Fruit fly (Drosophila melanogaster) whole organism, embryonic: ENCODE measurements around the gene Pp1-87B.
A peak's percentile ranks its signal among the peaks of the same experiment; 100 is the strongest.

Experiments
- B-H2 ChIP-seq: fragments of 200-800 bp; sonication (Bioruptor generic); optimal IDR thresholded peaks from 2 replicates; lab custom pipeline; 2018; ENCODE audit warnings: missing biosample characterization, mild to moderate bottlenecking, missing genetic modification characterization
- C15 ChIP-seq: fragments of 200-800 bp; sonication (Bioruptor generic); IDR thresholded peaks from 3 replicates; pipeline ENCODE4 v1.3.6; 2022; ENCODE audit warnings: missing biosample characterization, missing genetic modification characterization
- CG10147 ChIP-seq: fragments of 200-800 bp; sonication (Bioruptor generic); optimal IDR thresholded peaks from 2 replicates; lab custom pipeline; 2019; ENCODE audit warnings: missing biosample characterization, mild to moderate bottlenecking, missing genetic modification characterization, moderate library complexity
- CG12071 ChIP-seq: fragments of 200-800 bp; sonication (Bioruptor generic); optimal IDR thresholded peaks from 3 replicates; lab custom pipeline; 2018; ENCODE audit warnings: missing biosample characterization, mild to moderate bottlenecking, missing genetic modification characterization
- CG12659 ChIP-seq: fragments of 200-800 bp; sonication (Bioruptor generic); optimal IDR thresholded peaks from 3 replicates; lab custom pipeline; 2017; ENCODE audit warnings: mild to moderate bottlenecking, missing biosample characterization, missing genetic modification reagents, missing genetic modification characterization
- CG13894 ChIP-seq: fragments of 200-800 bp; sonication (Bioruptor generic); optimal IDR thresholded peaks from 3 replicates; lab custom pipeline; 2018; ENCODE audit warnings: missing biosample characterization, mild to moderate bottlenecking, missing genetic modification characterization, moderate library complexity
- CG17802 ChIP-seq: fragments of 200-800 bp; sonication (Bioruptor generic); optimal IDR thresholded peaks from 2 replicates; lab custom pipeline; 2018; ENCODE audit warnings: missing biosample characterization, mild to moderate bottlenecking, missing genetic modification characterization, moderate library complexity
- CG17829 ChIP-seq: fragments of 200-800 bp; optimal IDR thresholded peaks from 2 replicates; lab custom pipeline; 2019; ENCODE audit warnings: missing biosample characterization, mild to moderate bottlenecking, missing genetic modification characterization, moderate library complexity
- CG2116 ChIP-seq: fragments of 200-800 bp; sonication (Bioruptor generic); optimal IDR thresholded peaks from 3 replicates; lab custom pipeline; 2018; ENCODE audit warnings: missing biosample characterization, mild to moderate bottlenecking, missing genetic modification characterization
- CG2202 ChIP-seq: fragments of 200-800 bp; sonication (Bioruptor generic); optimal IDR thresholded peaks from 2 replicates; lab custom pipeline; 2018; ENCODE audit warnings: missing biosample characterization, mild to moderate bottlenecking, missing genetic modification characterization
- CG2875 ChIP-seq: fragments of 200-800 bp; sonication (Bioruptor generic); optimal IDR thresholded peaks from 2 replicates; lab custom pipeline; 2017; ENCODE audit warnings: missing biosample characterization, mild to moderate bottlenecking, missing genetic modification characterization, missing genetic modification reagents
- CG31365 ChIP-seq: fragments of 200-800 bp; sonication (Bioruptor generic); optimal IDR thresholded peaks from 2 replicates; lab custom pipeline; 2018; ENCODE audit warnings: missing biosample characterization, mild to moderate bottlenecking, missing genetic modification characterization
- CG32772 ChIP-seq: fragments of 200-800 bp; sonication (Bioruptor generic); IDR thresholded peaks from 2 replicates; pipeline ENCODE4 v1.3.6; 2022; ENCODE audit warnings: missing biosample characterization, missing genetic modification characterization
- CG4282 ChIP-seq: fragments of 200-800 bp; sonication (Bioruptor generic); optimal IDR thresholded peaks from 2 replicates; lab custom pipeline; 2016; ENCODE audit warnings: missing biosample characterization, missing genetic modification characterization
- CG4404 ChIP-seq: fragments of 200-800 bp; sonication (Bioruptor generic); IDR thresholded peaks from 2 replicates; pipeline ENCODE4 v1.3.6; 2022; ENCODE audit warnings: missing biosample characterization, missing genetic modification characterization
- CG4617 ChIP-seq: fragments of 200-800 bp; sonication (Bioruptor generic); optimal IDR thresholded peaks from 3 replicates; lab custom pipeline; 2016; ENCODE audit warnings: missing biosample characterization, missing genetic modification characterization, borderline replicate concordance
- CG6683 ChIP-seq: fragments of 200-800 bp; sonication (Bioruptor generic); optimal IDR thresholded peaks from 2 replicates; lab custom pipeline; 2017; ENCODE audit warnings: missing biosample characterization, mild to moderate bottlenecking, missing genetic modification characterization, missing genetic modification reagents
- CG7271 ChIP-seq: fragments of 200-800 bp; sonication (Bioruptor generic); optimal IDR thresholded peaks from 2 replicates; lab custom pipeline; 2018; ENCODE audit warnings: missing biosample characterization, mild to moderate bottlenecking, missing genetic modification characterization, moderate library complexity
- CG8089 ChIP-seq: fragments of 200-800 bp; sonication (Bioruptor generic); optimal IDR thresholded peaks from 3 replicates; lab custom pipeline; 2016; ENCODE audit warnings: missing biosample characterization, missing genetic modification characterization
- CG8924 ChIP-seq: fragments of 200-800 bp; optimal IDR thresholded peaks from 3 replicates; lab custom pipeline; 2019; ENCODE audit warnings: missing biosample characterization, mild to moderate bottlenecking, missing genetic modification characterization, moderate library complexity
- CG9797 ChIP-seq: fragments of 200-800 bp; sonication (Bioruptor generic); optimal IDR thresholded peaks from 3 replicates; lab custom pipeline; 2018; ENCODE audit warnings: missing biosample characterization, mild to moderate bottlenecking, missing genetic modification characterization
- Kr ChIP-seq: fragments of 200-800 bp; sonication (Bioruptor generic); optimal IDR thresholded peaks from 2 replicates; lab custom pipeline; 2017; ENCODE audit warnings: missing biosample characterization, mild to moderate bottlenecking, missing genetic modification characterization
- Nf-YA ChIP-seq: fragments of 200-800 bp; sonication (Bioruptor generic); IDR thresholded peaks from 2 replicates; pipeline ENCODE4 v1.3.6; 2022; ENCODE audit warnings: missing biosample characterization, missing genetic modification characterization
- Optix ChIP-seq: fragments of 200-800 bp; sonication (Bioruptor generic); IDR thresholded peaks from 3 replicates; pipeline ENCODE4 v1.3.6; 2022; ENCODE audit warnings: missing biosample characterization, missing genetic modification characterization
- Pdp1 ChIP-seq, 2 experiments: fragments of 200-800 bp; sonication (Bioruptor generic); optimal IDR thresholded peaks; 3 replicates each; lab custom pipeline; 2016; ENCODE audit warnings: missing biosample characterization in 2 of 2, missing genetic modification characterization in 2 of 2, mild to moderate bottlenecking in 1 of 2, moderate library complexity in 1 of 2
- Sry-δ ChIP-seq: fragments of 200-800 bp; sonication (Bioruptor generic); optimal IDR thresholded peaks from 2 replicates; lab custom pipeline; 2016; ENCODE audit warnings: missing biosample characterization, missing genetic modification characterization
- Stat92E ChIP-seq, 3 experiments: fragments of >200 bp in 2 of 3; fragments of 200-800 bp in 1 of 3; sonication (Bioruptor generic) in 1 of 3; optimal IDR thresholded peaks; 2 replicates each; lab custom pipeline; 2017 to 2019; ENCODE audit warnings: missing biosample characterization in 3 of 3, missing genetic modification characterization in 3 of 3, mild to moderate bottlenecking in 1 of 3, moderate library complexity in 1 of 3
- btn ChIP-seq: fragments of 200-800 bp; sonication (Bioruptor generic); optimal IDR thresholded peaks from 2 replicates; lab custom pipeline; 2016; ENCODE audit warnings: missing biosample characterization, missing genetic modification characterization
- cad ChIP-seq: fragments of >200 bp; optimal IDR thresholded peaks from 2 replicates; lab custom pipeline; 2017; ENCODE audit warnings: missing biosample characterization, missing genetic modification characterization
- chinmo ChIP-seq: fragments of 200-800 bp; sonication (Bioruptor generic); IDR thresholded peaks from 4 replicates; pipeline ENCODE4 v1.3.6; 2022; ENCODE audit warnings: missing biosample characterization, missing genetic modification characterization; ENCODE audit not compliant: partially characterized antibody
- gcm ChIP-seq: fragments of 200-800 bp; sonication (Bioruptor generic); optimal IDR thresholded peaks from 2 replicates; lab custom pipeline; 2019; ENCODE audit warnings: missing biosample characterization, mild to moderate bottlenecking, missing genetic modification characterization, moderate library complexity
- gfzf ChIP-seq: fragments of 200-800 bp; sonication (Bioruptor generic); optimal IDR thresholded peaks from 2 replicates; lab custom pipeline; 2016; ENCODE audit warnings: missing biosample characterization, mild to moderate bottlenecking, missing genetic modification characterization, moderate library complexity
- her ChIP-seq: fragments of 200-800 bp; sonication (Bioruptor generic); optimal IDR thresholded peaks from 2 replicates; lab custom pipeline; 2016; ENCODE audit warnings: missing biosample characterization, missing genetic modification characterization
- jigr1 ChIP-seq: fragments of 200-800 bp; sonication (Bioruptor generic); IDR thresholded peaks from 3 replicates; pipeline ENCODE4 v1.3.6; 2022; ENCODE audit warnings: missing biosample characterization, missing genetic modification characterization
- lov ChIP-seq, 2 experiments: fragments of 200-800 bp in 1 of 2; fragments of >200 bp in 1 of 2; sonication (Bioruptor generic) in 1 of 2; IDR thresholded peaks in 1 of 2; optimal IDR thresholded peaks in 1 of 2; 2 replicates in 1 of 2; 3 replicates in 1 of 2; pipeline versions ENCODE4 v1.3.6 to Lab custom; 2017 to 2022; ENCODE audit warnings: missing biosample characterization in 1 of 2, missing genetic modification characterization in 1 of 2
- mld ChIP-seq: fragments of 200-800 bp; sonication (Bioruptor generic); IDR thresholded peaks from 3 replicates; pipeline ENCODE4 v1.3.6; 2022; ENCODE audit warnings: missing biosample characterization, missing genetic modification characterization; ENCODE audit not compliant: partially characterized antibody
- nom ChIP-seq: fragments of 200-800 bp; sonication (Bioruptor generic); optimal IDR thresholded peaks from 2 replicates; lab custom pipeline; 2017; ENCODE audit warnings: missing biosample characterization, missing genetic modification characterization, mild to moderate bottlenecking, moderate library complexity, missing genetic modification reagents
- psq ChIP-seq: fragments of 200-800 bp; sonication (Bioruptor generic); optimal IDR thresholded peaks from 2 replicates; lab custom pipeline; 2017; ENCODE audit warnings: missing biosample characterization, missing genetic modification characterization
- pzg ChIP-seq: fragments of 200-800 bp; sonication (Bioruptor generic); optimal IDR thresholded peaks from 3 replicates; lab custom pipeline; 2018; ENCODE audit warnings: missing biosample characterization, mild to moderate bottlenecking, missing genetic modification characterization, moderate library complexity
- salm ChIP-seq: fragments of 200-800 bp; sonication (Bioruptor generic); optimal IDR thresholded peaks from 2 replicates; lab custom pipeline; 2018; ENCODE audit warnings: missing biosample characterization, mild to moderate bottlenecking, missing genetic modification characterization
- sens ChIP-seq: fragments of 200-800 bp; sonication (Bioruptor generic); peaks from one replicate; lab custom pipeline; 2016; ENCODE audit warnings: missing biosample characterization, missing genetic modification characterization
- stwl ChIP-seq: fragments of 200-800 bp; sonication (Bioruptor generic); optimal IDR thresholded peaks from 3 replicates; lab custom pipeline; 2018; ENCODE audit warnings: missing biosample characterization, mild to moderate bottlenecking, missing genetic modification characterization, moderate library complexity
- tll ChIP-seq, 2 experiments: fragments of 200-800 bp in 1 of 2; fragments of >200 bp in 1 of 2; sonication (Bioruptor generic) in 1 of 2; optimal IDR thresholded peaks; 2 replicates each; lab custom pipeline; 2017 to 2019; ENCODE audit warnings: missing biosample characterization in 2 of 2, missing genetic modification characterization in 2 of 2, mild to moderate bottlenecking in 1 of 2, moderate library complexity in 1 of 2
- tna ChIP-seq: fragments of 200-800 bp; sonication (Bioruptor generic); IDR thresholded peaks from 2 replicates; pipeline ENCODE4 v1.3.6; 2022; ENCODE audit warnings: missing biosample characterization, missing genetic modification characterization; ENCODE audit not compliant: partially characterized antibody
- trem ChIP-seq: fragments of 200-800 bp; optimal IDR thresholded peaks from 3 replicates; lab custom pipeline; 2019; ENCODE audit warnings: missing biosample characterization, mild to moderate bottlenecking, missing genetic modification characterization, moderate library complexity
- twi ChIP-seq: fragments of 200-800 bp; optimal IDR thresholded peaks from 2 replicates; lab custom pipeline; 2019; ENCODE audit warnings: missing biosample characterization, mild to moderate bottlenecking, missing genetic modification characterization, moderate library complexity

Pp1-87B gene

dm6 chr3R:12402935-12403334 lies 22.8 kb downstream of the Pp1-87B start (continued):
- TF ChIP-seq jigr1 (GFP tag; lab: Robert Waterston, UW) (peak; percentile 76; the same call in 2 of the 3 replicates), CG17829 (tag; lab: Kevin White, UChicago) (peak; percentile 99)
- TF ChIP-seq, all 482 proteins: peak for 440

dm6 chr3R:12401672-12402296 lies 23.9 kb downstream of the Pp1-87B start, which contains the start of gene DNAlig3:
TSS of gene DNAlig3 (minus strand) at chr3R:12401839.
- TF ChIP-seq trem (tag; lab: Kevin White, UChicago) (peak; percentile 23), CG8089 (GFP tag; lab: Kevin White, UChicago) (no peak), B-H2 (no peak), C15 (GFP tag; lab: Robert Waterston, UW) (no peak), CG2875 (no peak), twi (no peak), Sry-δ (GFP tag; lab: Kevin White, UChicago) (peak; percentile 22), nom (GFP tag; lab: Kevin White, UChicago) (no peak), mld (no peak), CG17802 (tag; lab: Kevin White, UChicago) (no peak), stwl (tag; lab: Kevin White, UChicago) (peak; percentile 64), CG10147 (no peak), CG12071 (GFP tag; lab: Kevin White, UChicago) (peak; percentile 44), CG32772 (GFP tag; lab: Robert Waterston, UW) (no peak), cad (GFP tag; lab: Kevin White, UChicago) (no peak), gfzf (GFP tag; lab: Kevin White, UChicago) (peak; percentile 27), tna (GFP tag; lab: Robert Waterston, UW) (0 out of 2 replicates have a peak, but pooled peaks have one; percentile 25), tll (GFP tag; optimal IDR thresholded peaks at IDR 0.05; lab: Kevin White, UChicago) (peak in 1 of 2 experiments; percentile 62), CG7271 (tag; lab: Kevin White, UChicago) (no peak), CG13894 (no peak), salm (no peak), CG8924 (tag; lab: Kevin White, UChicago) (no peak), CG4617 (GFP tag; lab: Kevin White, UChicago) (peak; percentile 2), CG6683 (GFP tag; lab: Kevin White, UChicago) (peak; percentile 8), Optix (GFP tag; lab: Robert Waterston, UW) (no peak), psq (no peak), Pdp1 (GFP tag; optimal IDR thresholded peaks at IDR 0.05; lab: Kevin White, UChicago) (peak in 1 of 2 experiments; percentile 10), her (GFP tag; lab: Kevin White, UChicago) (peak; percentile 39), CG31365 (no peak), Nf-YA (GFP tag; lab: Robert Waterston, UW) (peak; percentile 23; the same call in 1 of the 2 replicates), CG2202 (no peak), CG12659 (GFP tag; lab: Kevin White, UChicago) (no peak), CG2116 (peak; percentile 32), btn (no peak), CG9797 (GFP tag; lab: Kevin White, UChicago) (peak; percentile 17), sens (GFP tag; lab: Kevin White, UChicago) (peak; percentile 32), Stat92E (GFP tag; optimal IDR thresholded peaks at IDR 0.05; lab: Kevin White, UChicago) (no peak), CG4404 (no peak), chinmo (GFP tag; lab: Robert Waterston, UW) (0 out of 4 replicates have a peak, but pooled peaks have one; percentile 27), pzg (peak; percentile 68), gcm (GFP tag; lab: Kevin White, UChicago) (no peak), CG4282 (GFP tag; lab: Kevin White, UChicago) (no peak), lov (optimal IDR thresholded peaks at IDR 0.05; lab: Kevin White, UChicago) (no peak), lov (GFP tag; IDR thresholded peaks at IDR 0.05; lab: Robert Waterston, UW) (no peak), Kr (GFP tag; lab: Kevin White, UChicago) (no peak)
